Worm (Caenorhabditis elegans) whole organism, L2 larva: Measurements from ENCODE around the gene C08B11.9.

Experiments used
- C34F6.9 ChIP-seq: fragments of 150-350 bp; optimal IDR thresholded peaks from 2 replicates; lab custom pipeline; 2014; ENCODE audit warnings: missing biosample characterization, missing genetic modification characterization
- F13H6.1 ChIP-seq: sonication (generic microtip); optimal IDR thresholded peaks from 2 replicates; lab custom pipeline; 2016; ENCODE audit warnings: missing genetic modification characterization, missing compliant biosample characterization
- R02D3.7 ChIP-seq: fragments of 150-350 bp; optimal IDR thresholded peaks from 2 replicates; lab custom pipeline; 2014; ENCODE audit warnings: missing biosample characterization, missing genetic modification characterization
- ZK546.5 ChIP-seq: sonication (generic microtip); optimal IDR thresholded peaks from 2 replicates; lab custom pipeline; 2017; ENCODE audit warnings: missing biosample characterization, missing genetic modification characterization
- aly-2 ChIP-seq: fragments of 150-350 bp; optimal IDR thresholded peaks from 2 replicates; lab custom pipeline; 2014; ENCODE audit warnings: missing biosample characterization, missing genetic modification characterization
- ama-1 ChIP-seq: fragments of 150-350 bp; optimal IDR thresholded peaks from 2 replicates; lab custom pipeline; 2018; ENCODE audit warnings: inconsistent platforms
- blmp-1 ChIP-seq: sonication (generic microtip); optimal IDR thresholded peaks from 2 replicates; lab custom pipeline; 2017; ENCODE audit warnings: missing genetic modification characterization, mild to moderate bottlenecking, missing compliant biosample characterization, antibody characterized with exemption, moderate library complexity; ENCODE audit not compliant: insufficient read depth
- ceh-16 ChIP-seq: fragments of 150-350 bp; optimal IDR thresholded peaks from 2 replicates; lab custom pipeline; 2014; ENCODE audit warnings: missing biosample characterization, missing genetic modification characterization
- crh-2 ChIP-seq: sonication (generic microtip); optimal IDR thresholded peaks from 2 replicates; lab custom pipeline; 2017; ENCODE audit warnings: missing biosample characterization, missing genetic modification characterization
- egl-27 ChIP-seq: sonication (generic microtip); optimal IDR thresholded peaks from 3 replicates; lab custom pipeline; 2017; ENCODE audit warnings: missing biosample characterization, missing genetic modification reagents, missing genetic modification characterization
- elt-1 ChIP-seq: fragments of 150-350 bp; optimal IDR thresholded peaks from 2 replicates; lab custom pipeline; 2014; ENCODE audit warnings: missing biosample characterization, missing genetic modification characterization
- fos-1 ChIP-seq: fragments of 150-350 bp; optimal IDR thresholded peaks from 2 replicates; lab custom pipeline; 2014; ENCODE audit warnings: missing biosample characterization, missing genetic modification characterization
- gmeb-1 ChIP-seq: fragments of 150-350 bp; optimal IDR thresholded peaks from 2 replicates; lab custom pipeline; 2014; ENCODE audit warnings: missing biosample characterization, missing genetic modification characterization
- lin-11 ChIP-seq: fragments of 150-350 bp; sonication (generic microtip); optimal IDR thresholded peaks from 2 replicates; lab custom pipeline; 2014; ENCODE audit warnings: missing biosample characterization, missing genetic modification characterization, inconsistent platforms, mixed read lengths
- lin-13 ChIP-seq: fragments of 150-350 bp; optimal IDR thresholded peaks from 2 replicates; lab custom pipeline; 2014; ENCODE audit warnings: missing biosample characterization, missing genetic modification reagents, missing genetic modification characterization
- lsy-2 ChIP-seq, 2 experiments: fragments of 150-350 bp in 1 of 2; sonication (generic microtip) in 1 of 2; optimal IDR thresholded peaks; 2 replicates each; lab custom pipeline; 2014 to 2017; ENCODE audit warnings: missing biosample characterization in 2 of 2, missing genetic modification characterization in 2 of 2
- mdl-1 ChIP-seq, 2 experiments: fragments of 150-350 bp in 1 of 2; sonication (generic microtip) in 1 of 2; optimal IDR thresholded peaks; 2 replicates each; lab custom pipeline; 2017; ENCODE audit warnings: missing biosample characterization in 2 of 2, missing genetic modification characterization in 2 of 2
- nhr-11 ChIP-seq: fragments of 150-350 bp; optimal IDR thresholded peaks from 2 replicates; lab custom pipeline; 2014; ENCODE audit warnings: missing biosample characterization, missing genetic modification characterization
- nhr-129 ChIP-seq: fragments of 150-350 bp; optimal IDR thresholded peaks from 2 replicates; lab custom pipeline; 2014; ENCODE audit warnings: missing biosample characterization, missing genetic modification characterization
- nhr-21 ChIP-seq: fragments of 150-350 bp; optimal IDR thresholded peaks from 2 replicates; lab custom pipeline; 2014; ENCODE audit warnings: missing biosample characterization, missing genetic modification characterization
- nhr-23 ChIP-seq: fragments of 150-350 bp; optimal IDR thresholded peaks from 2 replicates; lab custom pipeline; 2014; ENCODE audit warnings: missing biosample characterization, missing genetic modification reagents, missing genetic modification characterization
- nhr-237 ChIP-seq: fragments of 150-350 bp; optimal IDR thresholded peaks from 2 replicates; lab custom pipeline; 2014; ENCODE audit warnings: missing biosample characterization, missing genetic modification characterization
- nhr-25 ChIP-seq: fragments of 150-350 bp; sonication (generic microtip); optimal IDR thresholded peaks from 3 replicates; lab custom pipeline; 2014; ENCODE audit warnings: missing biosample characterization, missing genetic modification characterization
- nhr-6 ChIP-seq: fragments of 150-350 bp; optimal IDR thresholded peaks from 2 replicates; lab custom pipeline; 2014; ENCODE audit warnings: missing biosample characterization, missing genetic modification characterization
- nhr-77 ChIP-seq: fragments of 150-350 bp; optimal IDR thresholded peaks from 2 replicates; lab custom pipeline; 2014; ENCODE audit warnings: missing biosample characterization, missing genetic modification characterization
- peb-1 ChIP-seq: fragments of 150-350 bp; optimal IDR thresholded peaks from 2 replicates; lab custom pipeline; 2014; ENCODE audit warnings: missing biosample characterization, missing genetic modification characterization
- sem-4 ChIP-seq: fragments of 150-350 bp; optimal IDR thresholded peaks from 2 replicates; lab custom pipeline; 2014; ENCODE audit warnings: missing biosample characterization, missing genetic modification reagents, missing genetic modification characterization
- sma-3 ChIP-seq: sonication (generic microtip); optimal IDR thresholded peaks from 2 replicates; lab custom pipeline; 2016; ENCODE audit warnings: missing genetic modification reagents, missing genetic modification characterization, missing compliant biosample characterization
- sma-9 ChIP-seq, 2 experiments: fragments of 150-350 bp in 1 of 2; sonication (generic microtip) in 1 of 2; optimal IDR thresholded peaks; 2 replicates each; lab custom pipeline; 2014 to 2016; ENCODE audit warnings: missing genetic modification characterization in 2 of 2, mild to moderate bottlenecking in 1 of 2, missing biosample characterization in 1 of 2, missing compliant biosample characterization in 1 of 2, missing genetic modification reagents in 1 of 2, moderate library complexity in 1 of 2
- snpc-4 ChIP-seq: fragments of 150-350 bp; optimal IDR thresholded peaks from 2 replicates; lab custom pipeline; 2014; ENCODE audit warnings: missing biosample characterization, missing genetic modification characterization
- unc-55 ChIP-seq: fragments of 150-350 bp; sonication (generic microtip); optimal IDR thresholded peaks from 3 replicates; lab custom pipeline; 2014; ENCODE audit warnings: missing biosample characterization, missing genetic modification reagents, missing genetic modification characterization
- ztf-11 ChIP-seq: sonication (generic microtip); optimal IDR thresholded peaks from 2 replicates; lab custom pipeline; 2017; ENCODE audit warnings: missing biosample characterization, missing genetic modification characterization
- ztf-4 ChIP-seq: fragments of 150-350 bp; optimal IDR thresholded peaks from 2 replicates; lab custom pipeline; 2014; ENCODE audit warnings: missing biosample characterization, missing genetic modification characterization

Gene C08B11.9

ce11 chrII:8027663-8028062, 10.3 kb downstream of the C08B11.9 start, which contains the start of gene swsn-7:
swsn-7 (minus strand) TSS chrII:8027763.
- TF ChIP-seq F13H6.1 (tag; lab: Kevin White, UChicago) = no peak
- TF ChIP-seq sem-4 (tag; lab: Kevin White, UChicago) = no peak
- TF ChIP-seq lsy-2 (tag; optimal IDR thresholded peaks at IDR 0.05; lab: Kevin White, UChicago) = no peak
- TF ChIP-seq nhr-23 = no peak
- no peak for TF ChIP-seq nhr-25 (tag; lab: Kevin White, UChicago)
- no peak for TF ChIP-seq nhr-11
- TF ChIP-seq lin-13 = no peak
- TF ChIP-seq gmeb-1 = no peak
- no peak for TF ChIP-seq nhr-77
- no peak for TF ChIP-seq nhr-21 (tag; lab: Kevin White, UChicago)
- TF ChIP-seq ceh-16 (tag; lab: Kevin White, UChicago) = no peak

ce11 chrII:8022461-8022860, 15.5 kb downstream of the C08B11.9 start, which contains the start of gene hda-2:
hda-2 (minus strand) TSS chrII:8022561.
- no peak for TF ChIP-seq elt-1 (tag; lab: Kevin White, UChicago)
- TF ChIP-seq gmeb-1 = no peak
- no peak for TF ChIP-seq C34F6.9 (tag; lab: Kevin White, UChicago)
- TF ChIP-seq lsy-2 (tag; optimal IDR thresholded peaks at IDR 0.05; lab: Kevin White, UChicago) = no peak
- TF ChIP-seq R02D3.7 (tag; lab: Kevin White, UChicago) = no peak
- no peak for TF ChIP-seq ztf-11 (tag; lab: Kevin White, UChicago)
- no peak for TF ChIP-seq mdl-1 (tag; optimal IDR thresholded peaks at IDR 0.05; lab: Kevin White, UChicago)
- no peak for TF ChIP-seq sma-9 (GFP tag; optimal IDR thresholded peaks at IDR 0.05; lab: Kevin White, UChicago)
- no peak for TF ChIP-seq sma-9 (tag; optimal IDR thresholded peaks at IDR 0.05; lab: Kevin White, UChicago)
- no peak for TF ChIP-seq blmp-1 (tag; lab: Kevin White, UChicago)
- TF ChIP-seq nhr-77 = no peak
- TF ChIP-seq ZK546.5 = no peak
- TF ChIP-seq snpc-4 (tag; lab: Kevin White, UChicago) = no peak
- no peak for TF ChIP-seq peb-1
- TF ChIP-seq nhr-21 (tag; lab: Kevin White, UChicago) = no peak
- no peak for TF ChIP-seq sem-4 (tag; lab: Kevin White, UChicago)

- TF ChIP-seq blmp-1 (tag; lab: Kevin White, UChicago) = peak; percentile 14
- peak; percentile 58 for TF ChIP-seq ztf-4 (tag; lab: Kevin White, UChicago)
- TF ChIP-seq nhr-23 = no peak
- TF ChIP-seq sma-3 (GFP tag; lab: Kevin White, UChicago) = peak; percentile 60
- peak; percentile 36 for TF ChIP-seq nhr-25 (tag; lab: Kevin White, UChicago)
- peak; percentile 15 for TF ChIP-seq F13H6.1 (tag; lab: Kevin White, UChicago)
- TF ChIP-seq elt-1 (tag; lab: Kevin White, UChicago) = no peak
These were observed 17.4 kb downstream of the C08B11.9 start for ce11 chrII:8020580-8021044.

- TF ChIP-seq nhr-6 (tag; lab: Kevin White, UChicago) (no peak), nhr-237 (tag; lab: Kevin White, UChicago) (no peak), unc-55 (GFP tag; lab: Kevin White, UChicago) (peak; percentile 49)
- TF ChIP-seq, all 48 proteins: peak for 1
These were observed 20.6 kb downstream of the C08B11.9 start, which contains the start of gene zyg-11 for ce11 chrII:8017380-8017779. zyg-11 (plus strand) TSS chrII:8017680.

ce11 chrII:8016761-8017160, 21.2 kb downstream of the C08B11.9 start:
- TF ChIP-seq sma-9 (GFP tag; optimal IDR thresholded peaks at IDR 0.05; lab: Kevin White, UChicago) (peak; percentile 98), sma-9 (tag; optimal IDR thresholded peaks at IDR 0.05; lab: Kevin White, UChicago) (no peak), sem-4 (tag; lab: Kevin White, UChicago) (no peak), ZK546.5 (no peak), nhr-237 (tag; lab: Kevin White, UChicago) (no peak), snpc-4 (tag; lab: Kevin White, UChicago) (no peak), crh-2 (peak; percentile 83), mdl-1 (tag; optimal IDR thresholded peaks at IDR 0.05; lab: Kevin White, UChicago) (peak; percentile 82 to 86), gmeb-1 (peak; percentile 75), aly-2 (no peak), ztf-4 (tag; lab: Kevin White, UChicago) (peak; percentile 54), C34F6.9 (tag; lab: Kevin White, UChicago) (peak; percentile 49), sma-3 (GFP tag; lab: Kevin White, UChicago) (peak; percentile 94), ceh-16 (tag; lab: Kevin White, UChicago) (peak; percentile 38), nhr-11 (no peak), nhr-21 (tag; lab: Kevin White, UChicago) (peak; percentile 97), fos-1 (tag; lab: Kevin White, UChicago) (peak; percentile 75), blmp-1 (tag; lab: Kevin White, UChicago) (peak; percentile 65), nhr-25 (tag; lab: Kevin White, UChicago) (peak; percentile 97), nhr-23 (no peak), elt-1 (tag; lab: Kevin White, UChicago) (no peak), egl-27 (peak; percentile 51), lsy-2 (tag; optimal IDR thresholded peaks at IDR 0.05; lab: Kevin White, UChicago) (peak in 1 of 2 experiments; percentile 74), nhr-129 (peak; percentile 92), lin-11 (tag; lab: Kevin White, UChicago) (no peak), ama-1 (lab: Kevin White, UChicago) (peak; percentile 20), nhr-6 (tag; lab: Kevin White, UChicago) (peak; percentile 51), lin-13 (peak; percentile 12), F13H6.1 (tag; lab: Kevin White, UChicago) (peak; percentile 35)
